Fruit fly (Drosophila melanogaster) whole organism, embryonic: ENCODE results near the gene Ilp6.
A peak's percentile ranks its signal among the peaks of the same experiment; 100 is the strongest.

ENCODE experiments used
- ATbp ChIP-seq: fragments of 200-800 bp; sonication (Bioruptor generic); optimal IDR thresholded peaks from 2 replicates; lab custom pipeline; 2017; ENCODE audit warnings: missing biosample characterization, mild to moderate bottlenecking, missing genetic modification characterization, missing genetic modification reagents
- Atf3 ChIP-seq: fragments of 200-800 bp; sonication (Bioruptor generic); optimal IDR thresholded peaks from 3 replicates; lab custom pipeline; 2016; ENCODE audit warnings: missing biosample characterization, missing genetic modification characterization
- Awh ChIP-seq: fragments of 200-800 bp; sonication (Bioruptor generic); IDR thresholded peaks from 2 replicates; pipeline ENCODE4, ENCODE4 v1.3.6; 2022; ENCODE audit warnings: missing biosample characterization, missing genetic modification characterization
- Blimp-1 ChIP-seq: fragments of 200-800 bp; sonication (Bioruptor generic); optimal IDR thresholded peaks from 3 replicates; lab custom pipeline; 2018; ENCODE audit warnings: missing biosample characterization, missing genetic modification characterization, mild to moderate bottlenecking, moderate library complexity, missing genetic modification reagents
- CG10565 ChIP-seq: fragments of 200-800 bp; sonication (Bioruptor generic); optimal IDR thresholded peaks from 3 replicates; lab custom pipeline; 2016; ENCODE audit warnings: missing biosample characterization, mild to moderate bottlenecking, missing genetic modification characterization
- CG11504 ChIP-seq: fragments of 200-800 bp; sonication (Bioruptor generic); optimal IDR thresholded peaks from 3 replicates; lab custom pipeline; 2019; ENCODE audit warnings: missing biosample characterization, mild to moderate bottlenecking, missing genetic modification characterization, moderate library complexity
- CG15269 ChIP-seq: fragments of 200-800 bp; sonication (Bioruptor generic); optimal IDR thresholded peaks from 2 replicates; lab custom pipeline; 2018; ENCODE audit warnings: missing biosample characterization, mild to moderate bottlenecking, missing genetic modification characterization, moderate library complexity
- CG18764 ChIP-seq: fragments of 200-800 bp; sonication (Bioruptor generic); optimal IDR thresholded peaks from 3 replicates; lab custom pipeline; 2016; ENCODE audit warnings: missing biosample characterization, missing genetic modification characterization
- CG30431 ChIP-seq: fragments of 200-800 bp; sonication (Bioruptor generic); optimal IDR thresholded peaks from 2 replicates; lab custom pipeline; 2017; ENCODE audit warnings: missing biosample characterization, missing genetic modification characterization
- CG33213 ChIP-seq: fragments of 200-800 bp; sonication (Bioruptor generic); optimal IDR thresholded peaks from 3 replicates; lab custom pipeline; 2016; ENCODE audit warnings: missing biosample characterization, missing genetic modification characterization
- CG4424 ChIP-seq: fragments of 200-800 bp; sonication (Bioruptor generic); optimal IDR thresholded peaks from 3 replicates; lab custom pipeline; 2016; ENCODE audit warnings: missing biosample characterization, missing genetic modification characterization
- CG6813 ChIP-seq: fragments of 200-800 bp; sonication (Bioruptor generic); optimal IDR thresholded peaks from 2 replicates; lab custom pipeline; 2017; ENCODE audit warnings: missing biosample characterization, missing genetic modification characterization, mild to moderate bottlenecking, moderate library complexity, missing genetic modification reagents
- CG6854 ChIP-seq: fragments of 200-800 bp; sonication (Bioruptor generic); optimal IDR thresholded peaks from 3 replicates; lab custom pipeline; 2017; ENCODE audit warnings: missing biosample characterization, mild to moderate bottlenecking, missing genetic modification characterization
- CG7271 ChIP-seq: fragments of 200-800 bp; sonication (Bioruptor generic); optimal IDR thresholded peaks from 2 replicates; lab custom pipeline; 2018; ENCODE audit warnings: missing biosample characterization, mild to moderate bottlenecking, missing genetic modification characterization, moderate library complexity
- CG7786 ChIP-seq: fragments of 200-800 bp; sonication (Bioruptor generic); optimal IDR thresholded peaks from 2 replicates; lab custom pipeline; 2016; ENCODE audit warnings: missing biosample characterization, missing genetic modification characterization
- CG8388 ChIP-seq: fragments of 200-800 bp; sonication (Bioruptor generic); optimal IDR thresholded peaks from 2 replicates; lab custom pipeline; 2019; ENCODE audit warnings: missing biosample characterization, mild to moderate bottlenecking, missing genetic modification characterization, moderate library complexity
- Camta ChIP-seq: fragments of 200-800 bp; sonication (Bioruptor generic); optimal IDR thresholded peaks from 2 replicates; lab custom pipeline; 2016; ENCODE audit warnings: missing biosample characterization, missing genetic modification characterization
- Doc2 ChIP-seq: fragments of 200-800 bp; sonication (Bioruptor generic); IDR thresholded peaks from 2 replicates; pipeline ENCODE4 v1.3.6; 2022; ENCODE audit warnings: missing biosample characterization, missing genetic modification characterization
- Drgx ChIP-seq: fragments of 200-800 bp; sonication (Bioruptor generic); IDR thresholded peaks from 2 replicates; pipeline ENCODE4 v1.3.6; 2022; ENCODE audit warnings: missing biosample characterization, missing genetic modification characterization
- Elba2 ChIP-seq: fragments of 200-800 bp; sonication (Bioruptor generic); optimal IDR thresholded peaks from 3 replicates; lab custom pipeline; 2016; ENCODE audit warnings: missing biosample characterization, missing genetic modification characterization
- Fer1 ChIP-seq: fragments of 200-800 bp; sonication (Bioruptor generic); optimal IDR thresholded peaks from 2 replicates; lab custom pipeline; 2017; ENCODE audit warnings: missing biosample characterization, mild to moderate bottlenecking, missing genetic modification characterization
- Hey ChIP-seq: fragments of 200-800 bp; sonication (Bioruptor generic); optimal IDR thresholded peaks from 3 replicates; lab custom pipeline; 2018; ENCODE audit warnings: missing biosample characterization, mild to moderate bottlenecking, missing genetic modification characterization
- Hr3 ChIP-seq: fragments of 200-800 bp; sonication (Bioruptor generic); optimal IDR thresholded peaks from 3 replicates; lab custom pipeline; 2016; ENCODE audit warnings: missing biosample characterization, missing genetic modification characterization
- MTF-1 ChIP-seq: fragments of 200-800 bp; sonication (Bioruptor generic); optimal IDR thresholded peaks from 2 replicates; lab custom pipeline; 2018; ENCODE audit warnings: missing biosample characterization, mild to moderate bottlenecking, missing genetic modification characterization, borderline replicate concordance
- Mad ChIP-seq: fragments of 200-800 bp; sonication (Bioruptor generic); optimal IDR thresholded peaks from 2 replicates; lab custom pipeline; 2016; ENCODE audit warnings: missing biosample characterization, missing genetic modification characterization
- NfI ChIP-seq: fragments of 200-800 bp; sonication (Bioruptor generic); optimal IDR thresholded peaks from 3 replicates; lab custom pipeline; 2018; ENCODE audit warnings: missing biosample characterization, mild to moderate bottlenecking, missing genetic modification characterization, moderate library complexity
- Scr ChIP-seq: fragments of 200-800 bp; sonication (Bioruptor generic); IDR thresholded peaks from 2 replicates; pipeline ENCODE4 v1.3.6; 2022; ENCODE audit warnings: missing biosample characterization, missing genetic modification characterization; ENCODE audit not compliant: partially characterized antibody
- Sox100B ChIP-seq: fragments of 200-800 bp; sonication (Bioruptor generic); optimal IDR thresholded peaks from 3 replicates; lab custom pipeline; 2018; ENCODE audit warnings: missing biosample characterization, mild to moderate bottlenecking, missing genetic modification characterization
- Xbp1 ChIP-seq: fragments of 200-800 bp; sonication (Bioruptor generic); optimal IDR thresholded peaks from 3 replicates; lab custom pipeline; 2016; ENCODE audit warnings: missing biosample characterization, mild to moderate bottlenecking, missing genetic modification characterization
- bowl ChIP-seq: fragments of 200-800 bp; sonication (Bioruptor generic); IDR thresholded peaks from 2 replicates; pipeline ENCODE4 v1.3.6; 2022; ENCODE audit warnings: missing biosample characterization, missing genetic modification characterization
- bsh ChIP-seq, 2 experiments: fragments of 200-800 bp; sonication (Bioruptor generic); optimal IDR thresholded peaks; 2 replicates each; lab custom pipeline; 2017 to 2018; ENCODE audit warnings: mild to moderate bottlenecking in 2 of 2, missing biosample characterization in 2 of 2, missing genetic modification characterization in 2 of 2, moderate library complexity in 1 of 2
- corto ChIP-seq: fragments of 200-800 bp; sonication (Bioruptor generic); optimal IDR thresholded peaks from 2 replicates; lab custom pipeline; 2016; ENCODE audit warnings: missing biosample characterization, mild to moderate bottlenecking, missing genetic modification characterization, moderate library complexity
- en ChIP-seq: fragments of 200-800 bp; sonication (Bioruptor generic); optimal IDR thresholded peaks from 2 replicates; lab custom pipeline; 2016; ENCODE audit warnings: missing biosample characterization, missing genetic modification characterization
- ewg ChIP-seq: fragments of 200-800 bp; sonication (Bioruptor generic); optimal IDR thresholded peaks from 3 replicates; lab custom pipeline; 2017; ENCODE audit warnings: mild to moderate bottlenecking, missing biosample characterization, missing genetic modification reagents, missing genetic modification characterization
- fd64A ChIP-seq: fragments of 200-800 bp; sonication (Bioruptor generic); optimal IDR thresholded peaks from 3 replicates; lab custom pipeline; 2018; ENCODE audit warnings: missing biosample characterization, mild to moderate bottlenecking, missing genetic modification characterization
- gcm ChIP-seq: fragments of 200-800 bp; sonication (Bioruptor generic); optimal IDR thresholded peaks from 2 replicates; lab custom pipeline; 2019; ENCODE audit warnings: missing biosample characterization, mild to moderate bottlenecking, missing genetic modification characterization, moderate library complexity
- gcm2 ChIP-seq: fragments of 200-800 bp; sonication (Bioruptor generic); optimal IDR thresholded peaks from 2 replicates; lab custom pipeline; 2016; ENCODE audit warnings: missing biosample characterization, missing genetic modification characterization
- gsb ChIP-seq: fragments of 200-800 bp; sonication (Bioruptor generic); IDR thresholded peaks from 2 replicates; pipeline ENCODE4 v1.3.6; 2022; ENCODE audit warnings: missing biosample characterization, missing genetic modification characterization
- hkb ChIP-seq, 2 experiments: fragments of 200-800 bp in 1 of 2; fragments of >200 bp in 1 of 2; sonication (Bioruptor generic) in 1 of 2; IDR thresholded peaks in 1 of 2; optimal IDR thresholded peaks in 1 of 2; 2 replicates each; pipeline versions ENCODE4 v1.3.6 to Lab custom; 2017 to 2022; ENCODE audit warnings: missing biosample characterization in 1 of 2, missing genetic modification characterization in 1 of 2
- nau ChIP-seq: fragments of 200-800 bp; sonication (Bioruptor generic); optimal IDR thresholded peaks from 3 replicates; lab custom pipeline; 2017; ENCODE audit warnings: missing biosample characterization, mild to moderate bottlenecking, missing genetic modification characterization, missing genetic modification reagents
- nmo ChIP-seq: fragments of 200-800 bp; sonication (Bioruptor generic); optimal IDR thresholded peaks from 2 replicates; lab custom pipeline; 2018; ENCODE audit warnings: missing biosample characterization, mild to moderate bottlenecking, missing genetic modification characterization, moderate library complexity
- pan ChIP-seq, 4 experiments: fragments of >200 bp in 3 of 4; fragments of 200-800 bp in 1 of 4; sonication (Bioruptor generic) in 1 of 4; optimal IDR thresholded peaks in 3 of 4; IDR thresholded peaks in 1 of 4; 2 replicates each; pipeline versions ENCODE4 v1.3.6 to Lab custom; 2017 to 2022; ENCODE audit warnings: missing biosample characterization in 2 of 4, missing genetic modification characterization in 2 of 4, mixed read lengths in 1 of 4
- prd ChIP-seq, 3 experiments: fragments of >200 bp in 2 of 3; fragments of 200-800 bp in 1 of 3; sonication (Bioruptor generic) in 1 of 3; optimal IDR thresholded peaks in 2 of 3; IDR thresholded peaks in 1 of 3; 2 replicates in 2 of 3; 3 replicates in 1 of 3; pipeline versions ENCODE4 v1.3.6 to Lab custom; 2017 to 2022; ENCODE audit warnings: missing biosample characterization in 1 of 3, missing genetic modification characterization in 1 of 3
- sima ChIP-seq: fragments of 200-800 bp; sonication (Bioruptor generic); optimal IDR thresholded peaks from 2 replicates; lab custom pipeline; 2016; ENCODE audit warnings: missing biosample characterization, missing genetic modification characterization
- trh ChIP-seq: fragments of 200-800 bp; sonication (Bioruptor generic); optimal IDR thresholded peaks from 2 replicates; lab custom pipeline; 2016; ENCODE audit warnings: missing biosample characterization, missing genetic modification characterization
- unc-4 ChIP-seq: fragments of 200-800 bp; sonication (Bioruptor generic); IDR thresholded peaks from 2 replicates; pipeline ENCODE4 v1.3.6; 2022; ENCODE audit warnings: missing biosample characterization, missing genetic modification characterization; ENCODE audit not compliant: partially characterized antibody
- zfh1 ChIP-seq: fragments of 200-800 bp; sonication (Bioruptor generic); IDR thresholded peaks from 3 replicates; pipeline ENCODE4 v1.3.6; 2022; ENCODE audit warnings: missing biosample characterization, missing genetic modification characterization
- zfh2 ChIP-seq: fragments of 200-800 bp; sonication (Bioruptor generic); optimal IDR thresholded peaks from 2 replicates; lab custom pipeline; 2016; ENCODE audit warnings: missing biosample characterization, missing genetic modification characterization

Ilp6 gene

DNA sequence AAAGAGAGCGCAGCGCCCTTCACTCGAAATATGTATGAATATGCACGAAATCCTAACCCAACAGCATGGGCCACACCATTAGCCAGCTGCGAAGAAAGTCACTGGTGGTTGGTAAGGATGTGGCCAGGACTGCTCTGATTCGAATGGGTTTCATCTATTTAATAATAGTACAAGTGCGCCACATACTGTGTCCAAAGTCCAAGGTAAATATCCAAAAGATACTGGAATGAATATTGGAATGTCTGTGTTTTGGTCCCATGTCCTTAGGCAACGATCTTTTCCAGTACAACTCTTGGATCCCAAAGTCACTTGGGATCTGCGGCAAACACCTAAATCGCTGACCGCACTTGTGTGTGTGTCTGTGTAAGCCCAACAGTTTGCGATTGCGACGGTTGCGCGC is 28.2 kb downstream of the Ilp6 start (continued):
- TF ChIP-seq Hey (tag; lab: Kevin White, UChicago) = no peak
- peak; percentile 82 for TF ChIP-seq CG11504
- TF ChIP-seq zfh1 (GFP tag; lab: Robert Waterston, UW) = peak; percentile 61; the same call in 2 of the 3 replicates
- TF ChIP-seq Camta (GFP tag; lab: Kevin White, UChicago) = peak; percentile 38
- TF ChIP-seq prd (optimal IDR thresholded peaks at IDR 0.05; lab: Kevin White, UChicago) = no peak
- TF ChIP-seq prd (GFP tag; IDR thresholded peaks at IDR 0.05; lab: Robert Waterston, UW) = peak; percentile 72; the same call in 2 of the 3 replicates
- peak; percentile 28 for TF ChIP-seq CG18764
- TF ChIP-seq Hr3 = peak; percentile 36
- TF ChIP-seq Fer1 (GFP tag; lab: Kevin White, UChicago) = peak; percentile 59
- TF ChIP-seq zfh2 = peak; percentile 2
- TF ChIP-seq gsb = peak; percentile 43; the same call in 1 of the 2 replicates
- TF ChIP-seq Awh = peak; percentile 71
- TF ChIP-seq Elba2 (GFP tag; lab: Kevin White, UChicago) = no peak
- peak; percentile 43 for TF ChIP-seq ATbp
- TF ChIP-seq fd64A (GFP tag; lab: Kevin White, UChicago) = no peak
- no peak for TF ChIP-seq MTF-1
- no peak for TF ChIP-seq pan (optimal IDR thresholded peaks at IDR 0.05; lab: Kevin White, UChicago)
- peak in 1 of 2 experiments; percentile 76 for TF ChIP-seq pan (GFP tag; optimal IDR thresholded peaks at IDR 0.05 in 1 of 2, IDR thresholded peaks at IDR 0.05 in 1 of 2)
- TF ChIP-seq CG10565 = no peak
- TF ChIP-seq Sox100B (GFP tag; lab: Kevin White, UChicago) = peak; percentile 78
- peak; percentile 21 for TF ChIP-seq Blimp-1 (GFP tag; lab: Kevin White, UChicago)
- peak; percentile 70 for TF ChIP-seq Drgx (GFP tag; lab: Robert Waterston, UW)
- peak; percentile 73 for TF ChIP-seq nau
- peak; percentile 42 for TF ChIP-seq ewg (GFP tag; lab: Kevin White, UChicago)
- TF ChIP-seq sima (GFP tag; lab: Kevin White, UChicago) = no peak
- peak; percentile 67 for TF ChIP-seq CG4424 (GFP tag; lab: Kevin White, UChicago)
- peak; percentile 50 for TF ChIP-seq CG30431 (GFP tag; lab: Kevin White, UChicago)
- TF ChIP-seq NfI = peak; percentile 63
- TF ChIP-seq corto (GFP tag; lab: Kevin White, UChicago) = peak; percentile 18
- TF ChIP-seq bowl (GFP tag; lab: Robert Waterston, UW) = no peak
- TF ChIP-seq unc-4 (GFP tag; lab: Robert Waterston, UW) = no peak
- peak; percentile 37 for TF ChIP-seq CG7786 (GFP tag; lab: Kevin White, UChicago)
- no peak for TF ChIP-seq gcm
- TF ChIP-seq CG33213 (GFP tag; lab: Kevin White, UChicago) = peak; percentile 7
- TF ChIP-seq trh (GFP tag; lab: Kevin White, UChicago) = no peak
- no peak for TF ChIP-seq Scr (GFP tag; lab: Robert Waterston, UW)
- peak; percentile 69 for TF ChIP-seq nmo (GFP tag; lab: Kevin White, UChicago)
- TF ChIP-seq CG6813 (GFP tag; lab: Kevin White, UChicago) = no peak
- TF ChIP-seq CG7271 (tag; lab: Kevin White, UChicago) = no peak
- TF ChIP-seq Doc2 (GFP tag; lab: Robert Waterston, UW) = no peak
- TF ChIP-seq hkb (optimal IDR thresholded peaks at IDR 0.05; lab: Kevin White, UChicago) = no peak
- TF ChIP-seq hkb (GFP tag; IDR thresholded peaks at IDR 0.05; lab: Robert Waterston, UW) = peak; percentile 71
- TF ChIP-seq Mad = peak; percentile 44
- TF ChIP-seq gcm2 (GFP tag; lab: Kevin White, UChicago) = peak; percentile 12
- TF ChIP-seq Atf3 (GFP tag; lab: Kevin White, UChicago) = no peak
- TF ChIP-seq en (GFP tag; lab: Kevin White, UChicago) = no peak
- TF ChIP-seq bsh (GFP tag; optimal IDR thresholded peaks at IDR 0.05; lab: Kevin White, UChicago) = peak; percentile 30 to 64
- peak; percentile 38 for TF ChIP-seq CG8388
- TF ChIP-seq CG6854 (GFP tag; lab: Kevin White, UChicago) = no peak
- TF ChIP-seq Xbp1 (GFP tag; lab: Kevin White, UChicago) = peak; percentile 59
- TF ChIP-seq CG15269 = peak; percentile 73
